Worm (Caenorhabditis elegans): ENCODE measurements around the gene str-250.
A peak's percentile ranks its signal among the peaks of the same experiment; 100 is the strongest.

- TF ChIP-seq mab-5 (tag; optimal IDR thresholded peaks at IDR 0.05) (peak; percentile 24), mdl-1 (tag; optimal IDR thresholded peaks at IDR 0.05) (peak in 1 of 2 experiments; percentile 74), aly-2 (tag; optimal IDR thresholded peaks at IDR 0.05) (no peak), R02D3.7 (tag; optimal IDR thresholded peaks at IDR 0.05) (no peak), ama-1 (optimal IDR thresholded peaks at IDR 0.05) (peak; percentile 75)
These were observed 9.0 kb upstream of the str-250 start, which contains the start of gene C06B3.7 for ce11 chrV:13909400-13909799.

Data from whole organism, L2 larva.